Fruit fly (Drosophila melanogaster) whole organism, pupa: Measurements from ENCODE around the gene Prx1.

Source experiments
- CG15710 ChIP-seq: fragments of 200-800 bp; sonication (Bioruptor generic); optimal IDR thresholded peaks from 2 replicates; lab custom pipeline; 2018; ENCODE audit warnings: missing biosample characterization, mild to moderate bottlenecking, missing genetic modification characterization, moderate library complexity
- CG17806 ChIP-seq: fragments of 200-800 bp; sonication (Bioruptor generic); optimal IDR thresholded peaks from 2 replicates; lab custom pipeline; 2018; ENCODE audit warnings: missing biosample characterization, mild to moderate bottlenecking, missing genetic modification characterization, moderate library complexity
- CG32121 ChIP-seq: fragments of 200-800 bp; sonication (Bioruptor generic); IDR thresholded peaks from 2 replicates; pipeline ENCODE4 v1.3.6; 2022; ENCODE audit warnings: missing biosample characterization, missing genetic modification characterization
- CG34367 ChIP-seq: fragments of 200-800 bp; sonication (Bioruptor generic); optimal IDR thresholded peaks from 2 replicates; lab custom pipeline; 2018; ENCODE audit warnings: missing biosample characterization, mild to moderate bottlenecking, missing genetic modification characterization
- CG9948 ChIP-seq: fragments of 200-800 bp; sonication (Bioruptor generic); optimal IDR thresholded peaks from 2 replicates; lab custom pipeline; 2018; ENCODE audit warnings: missing biosample characterization, mild to moderate bottlenecking, missing genetic modification characterization, moderate library complexity
- D1 ChIP-seq: fragments of 200-800 bp; sonication (Bioruptor generic); optimal IDR thresholded peaks from 2 replicates; lab custom pipeline; 2018; ENCODE audit warnings: missing biosample characterization, mild to moderate bottlenecking, missing genetic modification characterization, moderate library complexity
- EcR ChIP-seq: fragments of 200-800 bp; sonication (Bioruptor generic); optimal IDR thresholded peaks from 3 replicates; lab custom pipeline; 2019; ENCODE audit warnings: missing biosample characterization, missing genetic modification characterization, mild to moderate bottlenecking, moderate library complexity, missing genetic modification reagents
- Ets98B ChIP-seq: fragments of 200-800 bp; sonication (Bioruptor generic); IDR thresholded peaks from 2 replicates; pipeline ENCODE4 v1.3.6; 2022; ENCODE audit warnings: missing biosample characterization, missing genetic modification characterization
- gl ChIP-seq: fragments of 200-800 bp; sonication (Bioruptor generic); optimal IDR thresholded peaks from 2 replicates; lab custom pipeline; 2018; ENCODE audit warnings: missing biosample characterization, mild to moderate bottlenecking, missing genetic modification characterization

DNA sequence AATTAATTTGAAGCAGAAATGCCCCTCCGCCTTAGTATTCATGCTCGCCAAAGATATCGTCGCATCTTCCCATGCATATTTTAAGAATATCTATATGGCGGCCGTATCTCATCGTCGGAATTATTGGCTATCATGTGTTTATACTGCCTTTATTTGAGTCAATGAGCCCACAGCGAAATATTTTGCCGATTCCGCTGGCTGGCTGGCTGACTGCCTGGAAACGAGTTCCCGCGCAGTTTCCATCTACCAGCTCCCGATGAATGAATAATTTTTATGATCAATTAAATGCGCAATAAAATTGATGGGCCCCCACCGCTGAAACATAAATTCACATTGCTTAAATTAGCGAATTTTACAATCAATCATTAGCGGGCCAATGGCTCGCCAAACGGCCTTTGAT is 35.8 kb downstream of the Prx1 start:
- no peak for TF ChIP-seq EcR (GFP tag; lab: Kevin White, UChicago)
- TF ChIP-seq Ets98B (GFP tag; lab: Robert Waterston, UW): no peak
- no peak for TF ChIP-seq CG9948
- no peak for TF ChIP-seq gl (tag; lab: Kevin White, UChicago)
- TF ChIP-seq CG32121 (GFP tag; lab: Robert Waterston, UW): no peak
- TF ChIP-seq CG17806: no peak
- TF ChIP-seq CG34367 (tag; lab: Kevin White, UChicago): no peak
- no peak for TF ChIP-seq D1 (tag; lab: Kevin White, UChicago)
- TF ChIP-seq CG15710 (tag; lab: Kevin White, UChicago): no peak
